Fruit fly (Drosophila melanogaster) whole organism, prepupa: ENCODE data around the gene KFase.

ENCODE experiments used
- CG15336 ChIP-seq: fragments of 200-800 bp; sonication (Bioruptor generic); IDR thresholded peaks from 2 replicates; pipeline ENCODE4 v1.3.6; 2022; ENCODE audit warnings: missing biosample characterization, missing genetic modification characterization
- CG31627 ChIP-seq: fragments of 200-800 bp; sonication (Bioruptor generic); optimal IDR thresholded peaks from 3 replicates; lab custom pipeline; 2016; ENCODE audit warnings: missing biosample characterization, missing genetic modification characterization
- CG3919 ChIP-seq: fragments of 200-800 bp; sonication (Bioruptor generic); optimal IDR thresholded peaks from 3 replicates; lab custom pipeline; 2016; ENCODE audit warnings: missing biosample characterization, missing genetic modification characterization
- CG4318 ChIP-seq: fragments of 200-800 bp; sonication (Bioruptor generic); optimal IDR thresholded peaks from 3 replicates; lab custom pipeline; 2017; ENCODE audit warnings: missing biosample characterization, mild to moderate bottlenecking, missing genetic modification characterization
- CG6163 ChIP-seq: fragments of 200-800 bp; sonication (Bioruptor generic); IDR thresholded peaks from 3 replicates; pipeline ENCODE4 v1.3.6; 2022; ENCODE audit warnings: missing biosample characterization, missing genetic modification characterization
- CG6276 ChIP-seq: fragments of 200-800 bp; sonication (Bioruptor generic); optimal IDR thresholded peaks from 2 replicates; lab custom pipeline; 2017; ENCODE audit warnings: missing biosample characterization, mild to moderate bottlenecking, missing genetic modification characterization
- CG7368 ChIP-seq: fragments of 200-800 bp; sonication (Bioruptor generic); optimal IDR thresholded peaks from 3 replicates; lab custom pipeline; 2016; ENCODE audit warnings: missing biosample characterization, missing genetic modification characterization
- CG8119 ChIP-seq: fragments of 200-800 bp; sonication (Bioruptor generic); IDR thresholded peaks from 3 replicates; pipeline ENCODE4 v1.3.6; 2022; ENCODE audit warnings: missing biosample characterization, missing genetic modification characterization
- CG8319 ChIP-seq: fragments of 200-800 bp; sonication (Bioruptor generic); optimal IDR thresholded peaks from 3 replicates; lab custom pipeline; 2016; ENCODE audit warnings: missing biosample characterization, missing genetic modification characterization
- Eip75B ChIP-seq: fragments of 200-800 bp; sonication (Bioruptor generic); optimal IDR thresholded peaks from 3 replicates; lab custom pipeline; 2016; ENCODE audit warnings: missing biosample characterization, missing genetic modification characterization
- Eip78C ChIP-seq: fragments of 200-800 bp; sonication (Bioruptor generic); peaks from one replicate; lab custom pipeline; 2016; ENCODE audit warnings: missing biosample characterization, missing genetic modification characterization
- Ets21C ChIP-seq: fragments of 200-800 bp; sonication (Bioruptor generic); optimal IDR thresholded peaks from 3 replicates; lab custom pipeline; 2016; ENCODE audit warnings: missing biosample characterization, missing genetic modification characterization
- Ets96B ChIP-seq: fragments of 200-800 bp; optimal IDR thresholded peaks from 2 replicates; lab custom pipeline; 2019; ENCODE audit warnings: missing biosample characterization, mild to moderate bottlenecking, missing genetic modification characterization, moderate library complexity
- Gug ChIP-seq: fragments of 200-800 bp; sonication (Bioruptor generic); IDR thresholded peaks from 2 replicates; pipeline ENCODE4 v1.3.6; 2022; ENCODE audit warnings: missing biosample characterization, missing genetic modification characterization
- Hr39 ChIP-seq: fragments of 200-800 bp; sonication (Bioruptor generic); optimal IDR thresholded peaks from 2 replicates; lab custom pipeline; 2016; ENCODE audit warnings: missing biosample characterization, missing genetic modification characterization
- Hr4 ChIP-seq: fragments of 200-800 bp; sonication (Bioruptor generic); optimal IDR thresholded peaks from 3 replicates; lab custom pipeline; 2016; ENCODE audit warnings: missing biosample characterization, missing genetic modification characterization
- OdsH ChIP-seq: fragments of 200-800 bp; sonication (Bioruptor generic); optimal IDR thresholded peaks from 3 replicates; lab custom pipeline; 2016; ENCODE audit warnings: missing biosample characterization, missing genetic modification characterization
- Smox ChIP-seq: fragments of 200-800 bp; sonication (Bioruptor generic); optimal IDR thresholded peaks from 3 replicates; lab custom pipeline; 2016; ENCODE audit warnings: missing biosample characterization, missing genetic modification characterization
- Sox102F ChIP-seq: fragments of 200-800 bp; sonication (Bioruptor generic); optimal IDR thresholded peaks from 2 replicates; lab custom pipeline; 2016; ENCODE audit warnings: missing biosample characterization, mild to moderate bottlenecking, missing genetic modification characterization
- cyc ChIP-seq: fragments of 200-800 bp; sonication (Bioruptor generic); optimal IDR thresholded peaks from 3 replicates; lab custom pipeline; 2016; ENCODE audit warnings: missing biosample characterization, missing genetic modification characterization
- dac ChIP-seq: fragments of 200-800 bp; sonication (Bioruptor generic); optimal IDR thresholded peaks from 2 replicates; lab custom pipeline; 2017; ENCODE audit warnings: missing biosample characterization, mild to moderate bottlenecking, missing genetic modification characterization
- dsx ChIP-seq: fragments of 200-800 bp; optimal IDR thresholded peaks from 3 replicates; lab custom pipeline; 2019; ENCODE audit warnings: missing biosample characterization, mild to moderate bottlenecking, missing genetic modification characterization, moderate library complexity; ENCODE audit not compliant: poor library complexity, severe bottlenecking
- esn ChIP-seq: fragments of 200-800 bp; sonication (Bioruptor generic); optimal IDR thresholded peaks from 2 replicates; lab custom pipeline; 2016; ENCODE audit warnings: missing biosample characterization, mild to moderate bottlenecking, missing genetic modification characterization, moderate library complexity
- fkh ChIP-seq: fragments of 200-800 bp; sonication (Bioruptor generic); optimal IDR thresholded peaks from 3 replicates; lab custom pipeline; 2017; ENCODE audit warnings: missing biosample characterization, mild to moderate bottlenecking, missing genetic modification characterization, moderate library complexity
- net ChIP-seq: fragments of 200-800 bp; sonication (Bioruptor generic); optimal IDR thresholded peaks from 3 replicates; lab custom pipeline; 2016; ENCODE audit warnings: missing biosample characterization, missing genetic modification characterization
- salr ChIP-seq, 2 experiments: fragments of 200-800 bp; sonication (Bioruptor generic); optimal IDR thresholded peaks; 3 replicates each; lab custom pipeline; 2016 to 2018; ENCODE audit warnings: missing biosample characterization in 2 of 2, missing genetic modification characterization in 2 of 2, mild to moderate bottlenecking in 1 of 2
- ss ChIP-seq, 2 experiments: fragments of 200-800 bp; sonication (Bioruptor generic); optimal IDR thresholded peaks; 2 replicates in 1 of 2; 3 replicates in 1 of 2; lab custom pipeline; 2017 to 2018; ENCODE audit warnings: mild to moderate bottlenecking in 2 of 2, missing biosample characterization in 2 of 2, missing genetic modification characterization in 2 of 2, moderate library complexity in 1 of 2
- svp ChIP-seq: fragments of 200-800 bp; sonication (Bioruptor generic); peaks from one replicate; lab custom pipeline; 2016; ENCODE audit warnings: missing biosample characterization, missing genetic modification characterization
- topi ChIP-seq: fragments of 200-800 bp; sonication (Bioruptor generic); optimal IDR thresholded peaks from 3 replicates; lab custom pipeline; 2016; ENCODE audit warnings: missing biosample characterization, missing genetic modification characterization

KFase gene

dm6 chr2L:6533719-6534118, 45.2 kb upstream of the KFase start:
- TF ChIP-seq CG8319 (GFP tag; lab: Kevin White, UChicago) = no peak
- TF ChIP-seq ss (GFP tag; optimal IDR thresholded peaks at IDR 0.05; lab: Kevin White, UChicago) = peak in 1 of 2 experiments; percentile 96

DNA sequence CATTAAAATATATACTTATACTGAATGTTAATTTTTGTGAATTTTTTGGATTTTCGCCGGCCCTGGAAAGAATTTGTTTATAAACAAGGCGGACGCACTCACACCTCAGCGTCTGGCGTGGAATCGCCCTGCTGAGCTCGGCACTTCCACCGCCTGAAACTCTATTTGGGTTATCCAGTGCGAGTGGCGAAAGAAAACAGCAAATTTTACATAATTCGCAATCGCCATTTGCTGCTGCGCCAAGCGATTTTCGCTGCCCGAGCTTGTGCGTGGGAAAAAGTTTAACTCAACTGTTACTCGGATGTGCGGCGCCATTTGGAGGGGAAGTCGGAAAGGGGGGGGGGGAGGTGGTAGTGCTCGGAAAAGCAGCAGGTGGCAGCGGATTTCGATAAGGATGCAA, 44.4 kb upstream of the KFase start:
- TF ChIP-seq dac (no peak), Ets96B (tag; lab: Kevin White, UChicago) (no peak), svp (GFP tag; lab: Kevin White, UChicago) (no peak)
- TF ChIP-seq, all 60 proteins: peak for 0

dm6 chr2L:6531985-6532699, 43.6 kb upstream of the KFase start:
- no peak for TF ChIP-seq OdsH (GFP tag; lab: Kevin White, UChicago)
- TF ChIP-seq Eip78C (GFP tag; lab: Kevin White, UChicago) = peak; percentile 17
- no peak for TF ChIP-seq Eip75B
- TF ChIP-seq dsx (GFP tag; lab: Kevin White, UChicago) = no peak
- TF ChIP-seq cyc (GFP tag; lab: Kevin White, UChicago) = no peak

DNA sequence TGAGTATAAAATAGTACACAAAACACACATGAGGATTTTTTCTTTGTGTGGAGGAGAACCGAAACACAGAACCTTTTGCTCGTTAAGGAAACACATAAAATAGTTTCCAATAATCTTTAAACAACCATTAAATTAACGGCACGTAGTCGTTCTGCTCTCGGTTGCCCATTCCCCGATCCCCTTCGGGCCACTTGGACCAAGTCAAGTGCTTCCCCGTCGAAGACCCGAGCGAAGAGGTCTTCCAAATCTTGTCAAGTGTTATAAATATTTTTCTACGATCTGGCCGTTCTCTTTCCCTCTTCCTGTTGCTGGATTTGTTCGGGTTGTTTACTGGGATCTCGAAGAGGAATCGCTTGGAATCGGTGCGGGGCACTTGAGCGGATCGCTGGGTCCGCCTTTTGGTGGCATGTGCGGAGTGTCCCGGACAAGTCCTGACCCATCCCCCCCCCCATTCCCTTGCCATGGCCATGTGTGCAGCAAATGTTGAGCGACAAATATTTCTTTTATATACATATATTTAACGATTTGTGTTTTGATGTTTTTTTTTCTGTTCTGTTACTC, 42.5 kb upstream of the KFase start:
- TF ChIP-seq CG3919 (GFP tag; lab: Kevin White, UChicago) (no peak), topi (GFP tag; lab: Kevin White, UChicago) (no peak), CG6163 (no peak), CG15336 (GFP tag; lab: Robert Waterston, UW) (no peak), fkh (GFP tag; lab: Kevin White, UChicago) (no peak), CG6276 (no peak), Gug (GFP tag; lab: Robert Waterston, UW) (no peak), CG7368 (GFP tag; lab: Kevin White, UChicago) (no peak), dsx (GFP tag; lab: Kevin White, UChicago) (no peak), CG31627 (GFP tag; lab: Kevin White, UChicago) (no peak), salr (GFP tag; optimal IDR thresholded peaks at IDR 0.05; lab: Kevin White, UChicago) (no peak), svp (GFP tag; lab: Kevin White, UChicago) (no peak), Eip78C (GFP tag; lab: Kevin White, UChicago) (no peak), Hr4 (GFP tag; lab: Kevin White, UChicago) (no peak), net (GFP tag; lab: Kevin White, UChicago) (no peak), Ets96B (tag; lab: Kevin White, UChicago) (no peak), esn (GFP tag; lab: Kevin White, UChicago) (no peak)

DNA sequence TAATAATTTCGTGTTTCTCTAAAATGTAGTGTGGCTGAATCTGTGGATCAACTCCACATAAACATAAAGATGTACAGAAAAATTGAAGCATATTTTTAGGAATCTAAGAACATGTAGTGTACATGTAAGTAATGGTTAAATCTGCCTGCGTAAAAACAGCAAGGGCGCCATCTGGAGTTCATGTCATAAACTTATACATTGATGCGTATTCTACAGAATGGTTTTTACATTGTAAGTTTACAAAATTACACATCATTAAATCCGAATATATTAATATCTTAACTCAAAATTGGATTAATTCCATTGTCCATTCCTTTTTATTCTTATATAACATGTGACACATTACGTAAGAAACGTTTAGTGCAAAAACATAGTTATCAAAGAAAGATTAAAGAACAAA, 38.4 kb upstream of the KFase start:
- TF ChIP-seq Eip78C (GFP tag; lab: Kevin White, UChicago) (peak; percentile 38), salr (GFP tag; optimal IDR thresholded peaks at IDR 0.05; lab: Kevin White, UChicago) (no peak), Smox (GFP tag; lab: Kevin White, UChicago) (no peak), dsx (GFP tag; lab: Kevin White, UChicago) (peak; percentile 43), Hr39 (peak; percentile 1), Sox102F (no peak), Gug (GFP tag; lab: Robert Waterston, UW) (no peak), Ets21C (GFP tag; lab: Kevin White, UChicago) (no peak), cyc (GFP tag; lab: Kevin White, UChicago) (peak; percentile 23), esn (GFP tag; lab: Kevin White, UChicago) (no peak), net (GFP tag; lab: Kevin White, UChicago) (no peak)

DNA sequence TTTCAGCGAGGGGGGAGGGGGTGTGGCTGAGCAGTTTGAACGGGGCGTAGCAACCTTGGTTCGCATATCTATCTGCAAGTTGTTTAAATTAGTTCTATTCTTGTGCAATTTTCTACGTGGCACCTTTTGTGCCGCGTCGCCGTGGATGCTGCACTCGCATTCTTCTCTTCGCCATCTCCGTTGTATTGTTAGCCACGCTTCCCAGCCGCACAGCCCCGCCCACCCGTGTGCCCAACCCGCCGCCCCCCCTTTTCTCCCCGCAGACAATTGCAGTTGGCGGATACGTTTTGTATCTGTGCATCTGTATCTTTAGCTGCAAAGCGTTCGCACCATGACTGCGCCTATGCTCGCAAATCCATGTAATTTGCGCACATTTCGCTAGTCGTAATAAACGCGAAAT, 25.4 kb upstream of the KFase start:
- no peak for TF ChIP-seq Eip75B
- TF ChIP-seq CG6163 = 0 out of 3 replicates have a peak, but pooled peaks have one; percentile 43
- TF ChIP-seq CG8119 = 0 out of 3 replicates have a peak, but pooled peaks have one; percentile 13
- no peak for TF ChIP-seq CG4318 (GFP tag; lab: Kevin White, UChicago)
- TF ChIP-seq, all 60 proteins: peak for 2
